Fruit fly (Drosophila melanogaster): ENCODE results near the gene CG34112.

DNA sequence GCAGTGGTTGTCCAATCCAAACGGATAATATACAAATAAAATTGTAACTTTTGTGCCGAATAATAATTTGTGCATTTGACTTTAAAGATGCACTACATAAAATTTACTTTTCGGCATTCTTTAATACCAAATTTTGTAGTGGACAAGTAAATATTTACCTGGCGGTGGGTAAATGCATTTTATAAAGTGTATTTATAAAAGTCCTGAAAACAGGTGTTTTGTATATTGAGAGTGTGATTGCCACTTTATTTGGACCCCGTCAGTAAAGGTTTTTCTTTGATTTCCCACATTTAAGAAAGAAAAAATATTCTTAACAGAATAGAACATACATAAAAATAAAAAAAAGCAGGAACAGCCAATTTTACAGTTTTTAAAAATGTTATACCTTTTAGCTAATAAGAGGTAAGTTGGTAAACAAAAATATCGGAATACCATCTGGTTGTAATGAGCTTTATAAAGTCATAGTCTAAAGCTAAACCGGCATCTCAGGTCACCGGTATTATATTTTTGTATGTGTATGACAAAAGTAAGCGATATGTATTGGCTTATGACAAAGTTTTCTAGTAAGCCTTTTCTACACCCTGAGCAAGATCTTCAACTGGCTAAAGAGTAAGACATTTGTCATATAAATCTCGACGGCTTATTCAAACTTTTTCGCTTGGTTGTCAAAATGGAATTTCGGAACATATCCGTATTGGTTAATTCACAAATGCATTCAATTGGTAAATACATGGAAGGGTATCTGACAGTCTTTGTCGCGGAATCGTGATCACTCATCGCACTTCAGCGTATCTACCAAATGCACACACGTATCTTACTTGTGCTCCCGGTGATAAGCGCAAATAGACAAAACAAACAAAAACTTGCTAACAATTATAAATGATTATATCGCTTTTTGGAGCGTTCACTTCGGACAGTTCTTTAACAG, 859 bp upstream of the CG34112 start:
- TF ChIP-seq toe (GFP tag; optimal IDR thresholded peaks at IDR 0.05) (peak; percentile 58), kay (GFP tag; ENCODE audit: borderline replicate concordance) (peak; percentile 98), cnc (optimal IDR thresholded peaks at IDR 0.05) (no peak), CG7045 (GFP tag; optimal IDR thresholded peaks at IDR 0.05) (peak; percentile 82), Clk (GFP tag; optimal IDR thresholded peaks at IDR 0.05) (peak; percentile 65), CG7101 (tag; optimal IDR thresholded peaks at IDR 0.05) (peak; percentile 90), CG1620 (GFP tag; optimal IDR thresholded peaks at IDR 0.05) (peak; percentile 20), pad (GFP tag; optimal IDR thresholded peaks at IDR 0.05) (peak; percentile 66), Crg-1 (GFP tag; optimal IDR thresholded peaks at IDR 0.05) (peak; percentile 35), bab1 (GFP tag; optimal IDR thresholded peaks at IDR 0.05) (peak; percentile 94), cic (GFP tag; optimal IDR thresholded peaks at IDR 0.05) (peak; percentile 78)

Measured in whole organism, adult.